Worm (Caenorhabditis elegans) whole organism, mixed stage, embryonic: ENCODE results near the gene asna-1.

ENCODE experiments used
- M03D4.4 ChIP-seq: sonication (generic microtip); optimal IDR thresholded peaks from 2 replicates; lab custom pipeline; 2017; ENCODE audit warnings: mild to moderate bottlenecking, missing genetic modification characterization, missing compliant biosample characterization
- bed-3 ChIP-seq: fragments of 200-800 bp; sonication (Bioruptor generic); optimal IDR thresholded peaks from 3 replicates; lab custom pipeline; 2018; ENCODE audit warnings: mild to moderate bottlenecking, missing genetic modification characterization, moderate library complexity, missing compliant biosample characterization
- blmp-1 ChIP-seq: fragments of 150-350 bp; optimal IDR thresholded peaks from 2 replicates; lab custom pipeline; 2014; ENCODE audit warnings: missing biosample characterization, missing genetic modification characterization
- ceh-39 ChIP-seq: fragments of 150-350 bp; optimal IDR thresholded peaks from 2 replicates; lab custom pipeline; 2014; ENCODE audit warnings: missing biosample characterization, missing genetic modification characterization
- ceh-43 ChIP-seq: fragments of 200-800 bp; sonication (Bioruptor generic); optimal IDR thresholded peaks from 2 replicates; lab custom pipeline; 2018; ENCODE audit warnings: mild to moderate bottlenecking, missing genetic modification characterization, moderate library complexity, missing compliant biosample characterization
- ces-1 ChIP-seq: fragments of 150-350 bp; optimal IDR thresholded peaks from 2 replicates; lab custom pipeline; 2014; ENCODE audit warnings: missing biosample characterization, missing genetic modification reagents, missing genetic modification characterization
- elt-1 ChIP-seq: sonication (generic microtip); optimal IDR thresholded peaks from 2 replicates; lab custom pipeline; 2017; ENCODE audit warnings: missing genetic modification characterization, mild to moderate bottlenecking, missing compliant biosample characterization, antibody characterized with exemption, moderate library complexity, borderline replicate concordance; ENCODE audit not compliant: insufficient read depth
- elt-3 ChIP-seq: fragments of 150-350 bp; optimal IDR thresholded peaks from 2 replicates; lab custom pipeline; 2014; ENCODE audit warnings: missing biosample characterization, missing genetic modification characterization
- flh-1 ChIP-seq: fragments of 200-800 bp; sonication (Bioruptor generic); optimal IDR thresholded peaks from 2 replicates; lab custom pipeline; 2018; ENCODE audit warnings: mild to moderate bottlenecking, missing genetic modification characterization, moderate library complexity, missing compliant biosample characterization
- ham-2 ChIP-seq: fragments of 200-800 bp; sonication (Bioruptor generic); optimal IDR thresholded peaks from 2 replicates; lab custom pipeline; 2018; ENCODE audit warnings: mild to moderate bottlenecking, missing genetic modification characterization, missing compliant biosample characterization
- hlh-1 ChIP-seq: fragments of 150-350 bp; optimal IDR thresholded peaks from 2 replicates; lab custom pipeline; 2014; ENCODE audit warnings: missing biosample characterization, missing genetic modification reagents, missing genetic modification characterization
- lin-13 ChIP-seq: fragments of 150-350 bp; optimal IDR thresholded peaks from 2 replicates; lab custom pipeline; 2014; ENCODE audit warnings: missing biosample characterization, missing genetic modification characterization
- lin-32 ChIP-seq: fragments of 200-800 bp; sonication (Bioruptor generic); optimal IDR thresholded peaks from 2 replicates; lab custom pipeline; 2018; ENCODE audit warnings: mild to moderate bottlenecking, missing genetic modification characterization, missing compliant biosample characterization
- lsy-2 ChIP-seq: fragments of 150-350 bp; optimal IDR thresholded peaks from 2 replicates; lab custom pipeline; 2014; ENCODE audit warnings: missing biosample characterization, missing genetic modification characterization
- mab-5 ChIP-seq: fragments of 150-350 bp; optimal IDR thresholded peaks from 2 replicates; lab custom pipeline; 2014; ENCODE audit warnings: missing biosample characterization, missing genetic modification characterization
- mep-1 ChIP-seq: fragments of 150-350 bp; optimal IDR thresholded peaks from 2 replicates; lab custom pipeline; 2017; ENCODE audit warnings: missing biosample characterization, missing genetic modification reagents, missing genetic modification characterization, inconsistent platforms
- mls-2 ChIP-seq: sonication (generic microtip); optimal IDR thresholded peaks from 2 replicates; lab custom pipeline; 2016; ENCODE audit warnings: mild to moderate bottlenecking, missing genetic modification characterization, moderate library complexity, missing compliant biosample characterization
- nhr-12 ChIP-seq: fragments of 150-350 bp; optimal IDR thresholded peaks from 2 replicates; lab custom pipeline; 2014; ENCODE audit warnings: missing biosample characterization, missing genetic modification characterization
- nhr-2 ChIP-seq: fragments of 150-350 bp; optimal IDR thresholded peaks from 2 replicates; lab custom pipeline; 2014; ENCODE audit warnings: missing biosample characterization, missing genetic modification characterization
- nhr-237 ChIP-seq: fragments of 150-350 bp; optimal IDR thresholded peaks from 2 replicates; lab custom pipeline; 2014; ENCODE audit warnings: missing biosample characterization, missing genetic modification characterization
- nhr-28 ChIP-seq: fragments of 150-350 bp; optimal IDR thresholded peaks from 2 replicates; lab custom pipeline; 2014; ENCODE audit warnings: missing biosample characterization, missing genetic modification characterization
- nhr-76 ChIP-seq: sonication (generic microtip); optimal IDR thresholded peaks from 2 replicates; lab custom pipeline; 2017; ENCODE audit warnings: missing biosample characterization, missing genetic modification characterization
- pha-4 ChIP-seq: fragments of 150-350 bp; optimal IDR thresholded peaks from 2 replicates; lab custom pipeline; 2018; ENCODE audit warnings: missing biosample characterization, missing genetic modification reagents, missing genetic modification characterization
- sem-2 ChIP-seq: fragments of 200-800 bp; sonication (Bioruptor generic); optimal IDR thresholded peaks from 2 replicates; lab custom pipeline; 2018; ENCODE audit warnings: mild to moderate bottlenecking, missing genetic modification characterization, missing compliant biosample characterization
- snpc-4 ChIP-seq: fragments of 150-350 bp; optimal IDR thresholded peaks from 2 replicates; lab custom pipeline; 2014; ENCODE audit warnings: missing biosample characterization, missing genetic modification characterization
- sptf-1 ChIP-seq: sonication (generic microtip); optimal IDR thresholded peaks from 2 replicates; lab custom pipeline; 2017; ENCODE audit warnings: mild to moderate bottlenecking, missing genetic modification characterization, moderate library complexity, missing compliant biosample characterization
- tbx-8 ChIP-seq: fragments of 200-800 bp; sonication (Bioruptor generic); optimal IDR thresholded peaks from 2 replicates; lab custom pipeline; 2018; ENCODE audit warnings: mild to moderate bottlenecking, missing genetic modification characterization, moderate library complexity, missing compliant biosample characterization
- unc-120 ChIP-seq: sonication (generic microtip); optimal IDR thresholded peaks from 2 replicates; lab custom pipeline; 2017; ENCODE audit warnings: missing genetic modification characterization, missing compliant biosample characterization; ENCODE audit not compliant: poor library complexity, severe bottlenecking
- unc-39 ChIP-seq: fragments of 150-350 bp; optimal IDR thresholded peaks from 2 replicates; lab custom pipeline; 2014; ENCODE audit warnings: missing biosample characterization, missing genetic modification characterization
- unc-62 ChIP-seq: fragments of 150-350 bp; optimal IDR thresholded peaks from 2 replicates; lab custom pipeline; 2014; ENCODE audit warnings: missing biosample characterization, missing genetic modification reagents, missing genetic modification characterization
- zip-8 ChIP-seq: fragments of 150-350 bp; optimal IDR thresholded peaks from 2 replicates; lab custom pipeline; 2014; ENCODE audit warnings: missing biosample characterization, missing genetic modification characterization
- ztf-11 ChIP-seq: fragments of 150-350 bp; optimal IDR thresholded peaks from 2 replicates; lab custom pipeline; 2014; ENCODE audit warnings: missing biosample characterization, missing genetic modification characterization

The asna-1 gene

ce11 chrIII:8919784-8920183 lies 24.9 kb downstream of the asna-1 start, which contains the start of gene ZK637.15:
Gene ZK637.15 (plus strand): TSS chrIII:8920084.
- TF ChIP-seq snpc-4 (tag; lab: Kevin White, UChicago), result no peak
- no peak for TF ChIP-seq nhr-76 (tag; lab: Kevin White, UChicago)
- no peak for TF ChIP-seq zip-8 (tag; lab: Kevin White, UChicago)
- no peak for TF ChIP-seq unc-120 (tag; lab: Kevin White, UChicago)
- TF ChIP-seq ztf-11 (tag; lab: Kevin White, UChicago), result no peak
- TF ChIP-seq mls-2 (tag; lab: Kevin White, UChicago), result no peak
- TF ChIP-seq hlh-1 (tag; lab: Kevin White, UChicago), result no peak
- TF ChIP-seq elt-3, result no peak
- no peak for TF ChIP-seq nhr-28
- TF ChIP-seq sem-2 (GFP tag; lab: Kevin White, UChicago), result no peak
- TF ChIP-seq lsy-2 (tag; lab: Kevin White, UChicago), result no peak

ce11 chrIII:8922061-8922460 lies 27.2 kb downstream of the asna-1 start:
- TF ChIP-seq unc-62 (GFP tag; lab: Kevin White, UChicago) (peak; percentile 60), hlh-1 (tag; lab: Kevin White, UChicago) (peak; percentile 13), nhr-237 (tag; lab: Kevin White, UChicago) (peak; percentile 39), ztf-11 (tag; lab: Kevin White, UChicago) (no peak), lsy-2 (tag; lab: Kevin White, UChicago) (peak; percentile 4)

DNA sequence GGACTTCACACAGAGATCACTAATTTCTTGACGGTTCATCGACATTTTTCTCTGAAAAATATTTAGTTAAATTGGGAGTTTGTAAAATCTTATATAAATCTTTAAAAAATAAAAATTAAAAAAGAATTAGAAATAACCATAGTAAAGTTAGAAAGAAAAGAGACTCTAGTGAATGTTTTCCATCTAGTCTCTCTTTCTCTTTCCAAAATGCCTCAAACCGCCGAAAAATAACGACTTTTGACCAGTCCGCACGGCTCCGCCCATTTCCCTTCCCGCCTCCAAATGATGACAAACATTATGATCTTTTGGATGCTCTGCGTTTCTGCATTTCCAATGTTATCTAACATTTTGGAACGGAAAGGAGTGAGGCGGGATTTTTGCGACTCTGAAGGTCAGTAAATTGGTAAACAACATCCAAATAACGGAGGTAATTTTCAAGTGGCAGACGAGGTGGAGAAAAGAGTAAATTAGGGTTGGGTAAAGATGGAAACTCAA lies 28.4 kb downstream of the asna-1 start, which contains the start of gene glb-1:
Gene glb-1 (minus strand): TSS at position 51 of the 495 bp plus-strand sequence.
- no peak for TF ChIP-seq elt-3
- no peak for TF ChIP-seq bed-3 (GFP tag; lab: Kevin White, UChicago)
- TF ChIP-seq ham-2 (GFP tag; lab: Kevin White, UChicago), result no peak
- no peak for TF ChIP-seq snpc-4 (tag; lab: Kevin White, UChicago)
- TF ChIP-seq elt-1 (tag; lab: Kevin White, UChicago), result no peak
- no peak for TF ChIP-seq zip-8 (tag; lab: Kevin White, UChicago)
- no peak for TF ChIP-seq blmp-1 (tag; lab: Kevin White, UChicago)
- no peak for TF ChIP-seq lin-32 (GFP tag; lab: Kevin White, UChicago)
- no peak for TF ChIP-seq lin-13 (tag; lab: Kevin White, UChicago)
- no peak for TF ChIP-seq mab-5
- no peak for TF ChIP-seq tbx-8 (GFP tag; lab: Kevin White, UChicago)
- no peak for TF ChIP-seq mls-2 (tag; lab: Kevin White, UChicago)
- TF ChIP-seq flh-1 (GFP tag; lab: Kevin White, UChicago), result no peak
- TF ChIP-seq sptf-1 (tag; lab: Kevin White, UChicago), result no peak
- TF ChIP-seq ceh-39, result no peak
- TF ChIP-seq ceh-43 (GFP tag; lab: Kevin White, UChicago), result no peak
- no peak for TF ChIP-seq pha-4
- no peak for TF ChIP-seq nhr-2 (tag; lab: Kevin White, UChicago)
- TF ChIP-seq unc-62 (GFP tag; lab: Kevin White, UChicago), result no peak

- TF ChIP-seq hlh-1 (tag; lab: Kevin White, UChicago) (no peak), nhr-237 (tag; lab: Kevin White, UChicago) (no peak), elt-1 (tag; lab: Kevin White, UChicago) (no peak), nhr-28 (no peak), unc-39 (tag; lab: Kevin White, UChicago) (no peak), ces-1 (GFP tag; lab: Kevin White, UChicago) (no peak), M03D4.4 (tag; lab: Kevin White, UChicago) (no peak), blmp-1 (tag; lab: Kevin White, UChicago) (no peak), ham-2 (GFP tag; lab: Kevin White, UChicago) (no peak)
These were observed 29.1 kb downstream of the asna-1 start, which contains the start of gene ZK637.12 for ce11 chrIII:8923937-8924336. Gene ZK637.12 (plus strand): TSS chrIII:8924237.

- TF ChIP-seq hlh-1 (tag; lab: Kevin White, UChicago), result no peak
- no peak for TF ChIP-seq ztf-11 (tag; lab: Kevin White, UChicago)
- no peak for TF ChIP-seq nhr-12 (tag; lab: Kevin White, UChicago)
- no peak for TF ChIP-seq nhr-28
- no peak for TF ChIP-seq ham-2 (GFP tag; lab: Kevin White, UChicago)
- no peak for TF ChIP-seq lin-32 (GFP tag; lab: Kevin White, UChicago)
- no peak for TF ChIP-seq mep-1 (tag; lab: Kevin White, UChicago)
- TF ChIP-seq ces-1 (GFP tag; lab: Kevin White, UChicago), result no peak
- TF ChIP-seq mls-2 (tag; lab: Kevin White, UChicago), result no peak
- TF ChIP-seq lsy-2 (tag; lab: Kevin White, UChicago), result no peak
These were observed 30.7 kb downstream of the asna-1 start for ce11 chrIII:8925539-8925938.
